Worm (Caenorhabditis elegans) whole organism, midembryonic: ENCODE measurements around the gene ins-3.

ENCODE experiments used
- T22C8.4 ChIP-seq: fragments of 200-800 bp; sonication (Bioruptor generic); IDR thresholded peaks from 2 replicates; pipeline ENCODE4 v1.3.6; 2022; ENCODE audit warnings: missing genetic modification characterization, missing compliant biosample characterization
- cog-1 ChIP-seq: sonication (generic microtip); optimal IDR thresholded peaks from 2 replicates; lab custom pipeline; 2016; ENCODE audit warnings: missing genetic modification characterization, missing compliant biosample characterization
- flt-1 ChIP-seq: fragments of 200-800 bp; sonication (Bioruptor generic); IDR thresholded peaks from 2 replicates; pipeline ENCODE4 v1.3.6; 2022; ENCODE audit warnings: missing genetic modification characterization, missing compliant biosample characterization
- klf-2 ChIP-seq: fragments of 200-800 bp; sonication (Bioruptor generic); conservative IDR thresholded peaks from 2 replicates; pipeline ENCODE4 v1.3.6; 2022; ENCODE audit warnings: missing genetic modification reagents, missing genetic modification characterization, missing compliant biosample characterization
- med-1 ChIP-seq: sonication (generic microtip); optimal IDR thresholded peaks from 2 replicates; lab custom pipeline; 2017; ENCODE audit warnings: missing genetic modification characterization, mild to moderate bottlenecking, missing compliant biosample characterization, antibody characterized with exemption, missing genetic modification reagents; ENCODE audit not compliant: insufficient read depth
- ref-1 ChIP-seq: fragments of 200-800 bp; sonication (Bioruptor generic); conservative IDR thresholded peaks from 2 replicates; pipeline ENCODE4 v1.3.6; 2022; ENCODE audit warnings: missing genetic modification reagents, missing genetic modification characterization, missing compliant biosample characterization
- tab-1 ChIP-seq: fragments of 200-800 bp; sonication (Bioruptor generic); IDR thresholded peaks from 2 replicates; pipeline ENCODE4 v1.3.6; 2022; ENCODE audit warnings: missing genetic modification characterization, missing compliant biosample characterization
- ztf-23 ChIP-seq: fragments of 200-800 bp; sonication (Bioruptor generic); IDR thresholded peaks from 2 replicates; pipeline ENCODE4 v1.3.6; 2022; ENCODE audit warnings: missing genetic modification reagents, missing genetic modification characterization, missing compliant biosample characterization
- ztf-29 ChIP-seq: fragments of 200-800 bp; sonication (Bioruptor generic); IDR thresholded peaks from 2 replicates; pipeline ENCODE4 v1.3.6; 2022; ENCODE audit warnings: missing genetic modification reagents, missing genetic modification characterization, missing compliant biosample characterization

Gene ins-3

ce11 chrII:5952214-5952613, 38.4 kb downstream of the ins-3 start:
- TF ChIP-seq ztf-29 (GFP tag; lab: Robert Waterston, UW) = no peak
- TF ChIP-seq tab-1 (GFP tag; lab: Robert Waterston, UW) = no peak
- no peak for TF ChIP-seq ztf-23 (GFP tag; lab: Robert Waterston, UW)
- no peak for TF ChIP-seq med-1 (GFP tag; lab: Kevin White, UChicago)
- TF ChIP-seq flt-1 (GFP tag; lab: Robert Waterston, UW) = no peak
- TF ChIP-seq T22C8.4 (GFP tag; lab: Robert Waterston, UW) = no peak
- TF ChIP-seq cog-1 = no peak
- no peak for TF ChIP-seq klf-2 (GFP tag; lab: Robert Waterston, UW)
- no peak for TF ChIP-seq ref-1 (GFP tag; lab: Robert Waterston, UW)

- TF ChIP-seq T22C8.4 (GFP tag; lab: Robert Waterston, UW) (no peak), ref-1 (GFP tag; lab: Robert Waterston, UW) (no peak), cog-1 (no peak), flt-1 (GFP tag; lab: Robert Waterston, UW) (no peak), med-1 (GFP tag; lab: Kevin White, UChicago) (no peak), ztf-29 (GFP tag; lab: Robert Waterston, UW) (no peak), ztf-23 (GFP tag; lab: Robert Waterston, UW) (no peak), klf-2 (GFP tag; lab: Robert Waterston, UW) (no peak)
Observed at ce11 chrII:5951745-5952144, 38.8 kb downstream of the ins-3 start.

ce11 chrII:5950657-5951056, 39.9 kb downstream of the ins-3 start:
- TF ChIP-seq T22C8.4 (GFP tag; lab: Robert Waterston, UW) (no peak), tab-1 (GFP tag; lab: Robert Waterston, UW) (no peak), flt-1 (GFP tag; lab: Robert Waterston, UW) (no peak), med-1 (GFP tag; lab: Kevin White, UChicago) (no peak), cog-1 (no peak), ref-1 (GFP tag; lab: Robert Waterston, UW) (no peak), ztf-29 (GFP tag; lab: Robert Waterston, UW) (no peak), ztf-23 (GFP tag; lab: Robert Waterston, UW) (no peak), klf-2 (GFP tag; lab: Robert Waterston, UW) (no peak)

- TF ChIP-seq T22C8.4 (GFP tag; lab: Robert Waterston, UW) = no peak
- TF ChIP-seq tab-1 (GFP tag; lab: Robert Waterston, UW) = 0 out of 2 replicates have a peak, but pooled peaks have one; percentile 19
- no peak for TF ChIP-seq klf-2 (GFP tag; lab: Robert Waterston, UW)
- no peak for TF ChIP-seq med-1 (GFP tag; lab: Kevin White, UChicago)
- no peak for TF ChIP-seq ztf-29 (GFP tag; lab: Robert Waterston, UW)
Observed at ce11 chrII:5948681-5949080, 41.9 kb downstream of the ins-3 start.

ce11 chrII:5946438-5946837, 44.1 kb downstream of the ins-3 start:
- no peak for TF ChIP-seq ztf-23 (GFP tag; lab: Robert Waterston, UW)
- TF ChIP-seq ztf-29 (GFP tag; lab: Robert Waterston, UW) = no peak
- TF ChIP-seq tab-1 (GFP tag; lab: Robert Waterston, UW) = no peak
- no peak for TF ChIP-seq med-1 (GFP tag; lab: Kevin White, UChicago)
- TF ChIP-seq ref-1 (GFP tag; lab: Robert Waterston, UW) = no peak
- no peak for TF ChIP-seq cog-1
- TF ChIP-seq klf-2 (GFP tag; lab: Robert Waterston, UW) = no peak
- no peak for TF ChIP-seq flt-1 (GFP tag; lab: Robert Waterston, UW)
- TF ChIP-seq T22C8.4 (GFP tag; lab: Robert Waterston, UW) = no peak

ce11 chrII:5945818-5946217, 44.8 kb downstream of the ins-3 start:
- TF ChIP-seq ztf-29 (GFP tag; lab: Robert Waterston, UW) (no peak), ref-1 (GFP tag; lab: Robert Waterston, UW) (no peak), klf-2 (GFP tag; lab: Robert Waterston, UW) (no peak), cog-1 (no peak), tab-1 (GFP tag; lab: Robert Waterston, UW) (no peak), T22C8.4 (GFP tag; lab: Robert Waterston, UW) (no peak), ztf-23 (GFP tag; lab: Robert Waterston, UW) (no peak), med-1 (GFP tag; lab: Kevin White, UChicago) (no peak), flt-1 (GFP tag; lab: Robert Waterston, UW) (no peak)

- TF ChIP-seq flt-1 (GFP tag; lab: Robert Waterston, UW) = no peak
- TF ChIP-seq tab-1 (GFP tag; lab: Robert Waterston, UW) = no peak
- no peak for TF ChIP-seq ztf-29 (GFP tag; lab: Robert Waterston, UW)
- no peak for TF ChIP-seq klf-2 (GFP tag; lab: Robert Waterston, UW)
- TF ChIP-seq ref-1 (GFP tag; lab: Robert Waterston, UW) = no peak
- TF ChIP-seq med-1 (GFP tag; lab: Kevin White, UChicago) = no peak
- TF ChIP-seq T22C8.4 (GFP tag; lab: Robert Waterston, UW) = no peak
- TF ChIP-seq cog-1 = no peak
- no peak for TF ChIP-seq ztf-23 (GFP tag; lab: Robert Waterston, UW)
Observed at ce11 chrII:5944268-5944667, 46.3 kb downstream of the ins-3 start, which contains the start of gene B0034.2. B0034.2 (minus strand) TSS chrII:5944368.

- TF ChIP-seq ztf-29 (GFP tag; lab: Robert Waterston, UW) (no peak), ztf-23 (GFP tag; lab: Robert Waterston, UW) (0 out of 2 replicates have a peak, but pooled peaks have one; percentile 29)
Observed at ce11 chrII:5942593-5942992, 48.0 kb downstream of the ins-3 start, which contains the start of gene F28B12.1. F28B12.1 (plus strand) TSS chrII:5942927.

ce11 chrII:5940815-5941214, 49.8 kb downstream of the ins-3 start, which contains the start of gene F28B12.6:
F28B12.6 (plus strand) TSS chrII:5940863.
- TF ChIP-seq ztf-23 (GFP tag; lab: Robert Waterston, UW) (no peak), flt-1 (GFP tag; lab: Robert Waterston, UW) (no peak), ztf-29 (GFP tag; lab: Robert Waterston, UW) (no peak), tab-1 (GFP tag; lab: Robert Waterston, UW) (no peak), ref-1 (GFP tag; lab: Robert Waterston, UW) (no peak), med-1 (GFP tag; lab: Kevin White, UChicago) (no peak), klf-2 (GFP tag; lab: Robert Waterston, UW) (no peak), cog-1 (no peak), T22C8.4 (GFP tag; lab: Robert Waterston, UW) (no peak)
